Fruit fly (Drosophila melanogaster) whole organism, pupa: ENCODE results near the gene CG32117.

ENCODE experiments used
- CG10348 ChIP-seq: fragments of 200-800 bp; sonication (Bioruptor generic); IDR thresholded peaks from 2 replicates; pipeline ENCODE4 v1.3.6; 2022; ENCODE audit warnings: missing biosample characterization, missing genetic modification characterization
- CG12605 ChIP-seq: fragments of 200-800 bp; sonication (Bioruptor generic); IDR thresholded peaks from 2 replicates; pipeline ENCODE4 v1.3.6; 2022; ENCODE audit warnings: missing biosample characterization, missing genetic modification characterization
- CG13204 ChIP-seq: fragments of 200-800 bp; sonication (Bioruptor generic); optimal IDR thresholded peaks from 2 replicates; lab custom pipeline; 2018; ENCODE audit warnings: missing biosample characterization, mild to moderate bottlenecking, missing genetic modification characterization, moderate library complexity
- CG14655 ChIP-seq: fragments of 200-800 bp; sonication (Bioruptor generic); optimal IDR thresholded peaks from 3 replicates; lab custom pipeline; 2017; ENCODE audit warnings: mild to moderate bottlenecking, missing biosample characterization, missing genetic modification reagents, missing genetic modification characterization
- CG15710 ChIP-seq: fragments of 200-800 bp; sonication (Bioruptor generic); optimal IDR thresholded peaks from 2 replicates; lab custom pipeline; 2018; ENCODE audit warnings: missing biosample characterization, mild to moderate bottlenecking, missing genetic modification characterization, moderate library complexity
- CG17806 ChIP-seq: fragments of 200-800 bp; sonication (Bioruptor generic); optimal IDR thresholded peaks from 2 replicates; lab custom pipeline; 2018; ENCODE audit warnings: missing biosample characterization, mild to moderate bottlenecking, missing genetic modification characterization, moderate library complexity
- CG32121 ChIP-seq: fragments of 200-800 bp; sonication (Bioruptor generic); IDR thresholded peaks from 2 replicates; pipeline ENCODE4 v1.3.6; 2022; ENCODE audit warnings: missing biosample characterization, missing genetic modification characterization
- CG34367 ChIP-seq: fragments of 200-800 bp; sonication (Bioruptor generic); optimal IDR thresholded peaks from 2 replicates; lab custom pipeline; 2018; ENCODE audit warnings: missing biosample characterization, mild to moderate bottlenecking, missing genetic modification characterization
- CG4496 ChIP-seq: fragments of 200-800 bp; sonication (Bioruptor generic); IDR thresholded peaks from 3 replicates; pipeline ENCODE4 v1.3.6; 2022; ENCODE audit warnings: missing biosample characterization, missing genetic modification characterization
- CG8159 ChIP-seq: fragments of 200-800 bp; sonication (Bioruptor generic); optimal IDR thresholded peaks from 3 replicates; lab custom pipeline; 2018; ENCODE audit warnings: missing biosample characterization, mild to moderate bottlenecking, missing genetic modification characterization, moderate library complexity
- CG8301 ChIP-seq: fragments of 200-800 bp; sonication (Bioruptor generic); optimal IDR thresholded peaks from 2 replicates; lab custom pipeline; 2018; ENCODE audit warnings: missing biosample characterization, mild to moderate bottlenecking, missing genetic modification characterization
- CG9948 ChIP-seq: fragments of 200-800 bp; sonication (Bioruptor generic); optimal IDR thresholded peaks from 2 replicates; lab custom pipeline; 2018; ENCODE audit warnings: missing biosample characterization, mild to moderate bottlenecking, missing genetic modification characterization, moderate library complexity
- D1 ChIP-seq: fragments of 200-800 bp; sonication (Bioruptor generic); optimal IDR thresholded peaks from 2 replicates; lab custom pipeline; 2018; ENCODE audit warnings: missing biosample characterization, mild to moderate bottlenecking, missing genetic modification characterization, moderate library complexity
- EcR ChIP-seq: fragments of 200-800 bp; sonication (Bioruptor generic); optimal IDR thresholded peaks from 3 replicates; lab custom pipeline; 2019; ENCODE audit warnings: missing biosample characterization, missing genetic modification characterization, mild to moderate bottlenecking, moderate library complexity, missing genetic modification reagents
- Ets98B ChIP-seq: fragments of 200-800 bp; sonication (Bioruptor generic); IDR thresholded peaks from 2 replicates; pipeline ENCODE4 v1.3.6; 2022; ENCODE audit warnings: missing biosample characterization, missing genetic modification characterization
- Pif1A ChIP-seq: fragments of 200-800 bp; sonication (Bioruptor generic); optimal IDR thresholded peaks from 3 replicates; lab custom pipeline; 2016; ENCODE audit warnings: missing biosample characterization, missing genetic modification characterization
- Pif1B ChIP-seq: fragments of 200-800 bp; sonication (Bioruptor generic); optimal IDR thresholded peaks from 3 replicates; lab custom pipeline; 2016; ENCODE audit warnings: missing biosample characterization, missing genetic modification characterization
- Snoo ChIP-seq: fragments of 200-800 bp; sonication (Bioruptor generic); optimal IDR thresholded peaks from 3 replicates; lab custom pipeline; 2017; ENCODE audit warnings: missing biosample characterization, mild to moderate bottlenecking, missing genetic modification characterization, inconsistent platforms
- fd96Ca ChIP-seq: fragments of 200-800 bp; sonication (Bioruptor generic); IDR thresholded peaks from 3 replicates; pipeline ENCODE4 v1.3.6; 2022; ENCODE audit warnings: missing biosample characterization, missing genetic modification characterization
- gl ChIP-seq: fragments of 200-800 bp; sonication (Bioruptor generic); optimal IDR thresholded peaks from 2 replicates; lab custom pipeline; 2018; ENCODE audit warnings: missing biosample characterization, mild to moderate bottlenecking, missing genetic modification characterization
- rn ChIP-seq: fragments of 200-800 bp; sonication (Bioruptor generic); IDR thresholded peaks from 2 replicates; pipeline ENCODE4 v1.3.6; 2022; ENCODE audit warnings: missing biosample characterization, missing genetic modification characterization

CG32117 gene

DNA sequence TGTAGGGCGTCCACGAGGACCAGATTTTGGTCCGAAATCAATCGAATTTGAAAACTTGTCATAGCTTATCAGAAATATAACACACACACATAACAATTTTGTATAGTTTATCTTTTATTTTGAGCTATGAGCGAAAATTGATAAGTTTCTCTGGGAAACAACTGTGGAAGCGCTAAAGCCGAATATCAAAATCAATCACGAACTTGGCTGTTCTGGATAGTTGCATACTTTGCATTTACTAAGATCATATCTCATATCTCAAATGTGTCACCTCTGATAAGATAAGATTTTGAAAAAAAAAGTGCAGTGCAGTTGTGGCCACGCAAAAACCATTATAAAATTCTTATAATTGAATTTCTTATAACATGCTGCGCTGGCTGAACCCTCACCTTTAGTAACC lies at the start of gene CG32117:
Gene CG32117, minus strand, starts transcription at position 101 of the 400 bp plus-strand sequence.
- TF ChIP-seq Pif1B (GFP tag; lab: Kevin White, UChicago) (no peak), CG34367 (no peak), CG8159 (tag; lab: Kevin White, UChicago) (no peak), CG12605 (no peak), Ets98B (GFP tag; lab: Robert Waterston, UW) (no peak), EcR (GFP tag; lab: Kevin White, UChicago) (no peak), CG32121 (GFP tag; lab: Robert Waterston, UW) (no peak), CG15710 (no peak), CG13204 (no peak), CG14655 (GFP tag; lab: Kevin White, UChicago) (no peak), CG4496 (GFP tag; lab: Robert Waterston, UW) (no peak), CG9948 (no peak), CG8301 (tag; lab: Kevin White, UChicago) (no peak), CG17806 (tag; lab: Kevin White, UChicago) (no peak), fd96Ca (GFP tag; lab: Robert Waterston, UW) (no peak), CG10348 (GFP tag; lab: Robert Waterston, UW) (no peak), D1 (tag; lab: Kevin White, UChicago) (no peak), Pif1A (GFP tag; lab: Kevin White, UChicago) (no peak), Snoo (tag; lab: Kevin White, UChicago) (no peak)
- TF ChIP-seq, all 21 proteins: peak for 0

DNA sequence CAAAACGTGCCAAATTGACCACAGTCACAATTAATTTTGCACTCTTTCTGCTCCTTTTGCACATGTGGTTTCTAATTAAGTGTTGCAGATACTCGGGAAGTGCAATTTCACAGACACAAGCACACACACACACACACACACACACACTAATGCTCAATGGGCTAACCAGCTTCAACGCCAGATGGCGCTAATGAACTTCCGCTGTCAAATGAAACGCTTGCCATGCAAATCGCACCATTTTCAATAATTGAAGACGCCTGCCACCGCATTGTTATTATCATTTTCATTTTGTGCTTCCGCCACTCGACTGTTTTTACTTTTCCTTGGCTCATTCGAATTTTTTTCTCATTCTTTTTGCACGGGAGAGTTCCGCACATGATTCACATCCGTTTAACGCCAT lies 45.9 kb upstream of the CG32117 start:
- no peak for TF ChIP-seq fd96Ca (GFP tag; lab: Robert Waterston, UW)
- TF ChIP-seq CG15710, result no peak
- TF ChIP-seq gl (tag; lab: Kevin White, UChicago), result no peak
- TF ChIP-seq EcR (GFP tag; lab: Kevin White, UChicago), result no peak
- TF ChIP-seq CG34367, result no peak
- TF ChIP-seq CG14655 (GFP tag; lab: Kevin White, UChicago), result no peak
- no peak for TF ChIP-seq CG12605
- TF ChIP-seq Pif1A (GFP tag; lab: Kevin White, UChicago), result no peak
- no peak for TF ChIP-seq CG10348 (GFP tag; lab: Robert Waterston, UW)
- TF ChIP-seq, all 21 proteins: peak for 0

DNA sequence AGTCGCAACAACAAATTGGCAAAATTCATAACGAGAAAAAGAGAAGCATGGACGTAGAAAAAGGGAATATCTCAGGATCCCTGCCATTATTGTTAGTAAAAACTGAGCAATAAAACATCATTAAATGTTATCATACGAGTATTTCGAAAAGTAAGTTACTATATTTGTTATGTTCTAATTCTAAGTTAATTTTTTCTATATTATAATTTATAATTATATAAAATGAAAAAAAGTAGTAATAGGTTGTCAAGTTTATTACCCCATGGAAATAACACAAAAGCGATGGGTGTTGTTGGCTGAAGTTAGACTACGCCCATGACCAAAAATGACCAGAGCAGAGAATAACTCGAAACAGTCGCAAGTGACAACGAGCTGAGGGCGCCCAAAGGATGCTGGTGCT lies 11.9 kb upstream of the CG32117 start:
- TF ChIP-seq Snoo (tag; lab: Kevin White, UChicago) (peak; percentile 85), rn (GFP tag; lab: Robert Waterston, UW) (no peak), CG13204 (peak; percentile 63), Ets98B (GFP tag; lab: Robert Waterston, UW) (no peak), CG32121 (GFP tag; lab: Robert Waterston, UW) (no peak; the same call in 1 of the 2 replicates), CG15710 (peak; percentile 83), CG34367 (peak; percentile 62), EcR (GFP tag; lab: Kevin White, UChicago) (no peak), CG10348 (GFP tag; lab: Robert Waterston, UW) (no peak), CG8159 (tag; lab: Kevin White, UChicago) (peak; percentile 33), fd96Ca (GFP tag; lab: Robert Waterston, UW) (peak; percentile 35; the same call in 1 of the 3 replicates), CG9948 (peak; percentile 1)

DNA sequence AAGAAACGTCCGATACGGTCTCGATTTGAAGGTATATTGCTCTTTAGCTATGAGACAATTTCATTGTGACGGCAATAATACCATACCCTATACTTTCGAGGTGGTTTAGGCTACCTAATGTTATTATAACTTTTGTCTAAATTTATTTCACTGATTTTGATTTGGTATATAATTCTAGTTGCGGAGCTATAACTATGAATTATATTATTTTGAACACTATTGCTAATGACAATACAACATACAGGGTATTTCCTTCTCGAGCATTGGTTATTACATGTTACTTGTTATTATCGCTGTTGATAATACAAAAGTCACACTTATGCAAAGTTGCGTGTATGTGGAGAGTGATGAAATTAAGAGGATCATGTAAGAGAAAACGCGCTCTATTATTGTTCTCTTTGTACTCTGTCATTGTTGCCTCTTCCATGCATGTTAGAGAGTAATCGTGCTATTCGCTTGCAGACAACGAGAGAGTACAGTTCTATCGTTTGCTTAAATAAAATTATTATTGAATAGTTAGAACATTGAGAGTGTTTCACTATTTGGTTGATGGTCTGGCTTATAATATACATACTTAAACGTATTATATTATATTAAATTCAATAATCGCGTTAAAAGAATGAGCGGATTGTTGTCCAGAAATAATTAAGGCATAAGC lies 10.2 kb upstream of the CG32117 start, which contains the start of gene CG32115:
Gene CG32115, minus strand, starts transcription at position 38 of the 658 bp plus-strand sequence.
- TF ChIP-seq CG4496 (GFP tag; lab: Robert Waterston, UW), result peak; percentile 98
- peak; percentile 95 for TF ChIP-seq CG12605
- peak; percentile 93 for TF ChIP-seq CG14655 (GFP tag; lab: Kevin White, UChicago)
- peak; percentile 81 for TF ChIP-seq CG10348 (GFP tag; lab: Robert Waterston, UW)
- TF ChIP-seq EcR (GFP tag; lab: Kevin White, UChicago), result peak; percentile 74
- TF ChIP-seq D1 (tag; lab: Kevin White, UChicago), result peak; percentile 63
- TF ChIP-seq Pif1A (GFP tag; lab: Kevin White, UChicago), result peak; percentile 93
- peak; percentile 91 for TF ChIP-seq CG9948
- TF ChIP-seq Pif1B (GFP tag; lab: Kevin White, UChicago), result peak; percentile 92
- TF ChIP-seq CG34367, result peak; percentile 91
- peak; percentile 97 for TF ChIP-seq Ets98B (GFP tag; lab: Robert Waterston, UW)
- TF ChIP-seq CG8159 (tag; lab: Kevin White, UChicago), result peak; percentile 94
- TF ChIP-seq Snoo (tag; lab: Kevin White, UChicago), result peak; percentile 96
- TF ChIP-seq CG15710, result peak; percentile 94
- peak; percentile 69; the same call in 2 of the 3 replicates for TF ChIP-seq fd96Ca (GFP tag; lab: Robert Waterston, UW)
- peak; percentile 97 for TF ChIP-seq CG32121 (GFP tag; lab: Robert Waterston, UW)
- TF ChIP-seq CG8301 (tag; lab: Kevin White, UChicago), result peak; percentile 95
- TF ChIP-seq CG13204, result no peak
- TF ChIP-seq gl (tag; lab: Kevin White, UChicago), result peak; percentile 75
- TF ChIP-seq CG17806 (tag; lab: Kevin White, UChicago), result peak; percentile 94
- peak; percentile 91 for TF ChIP-seq rn (GFP tag; lab: Robert Waterston, UW)

DNA sequence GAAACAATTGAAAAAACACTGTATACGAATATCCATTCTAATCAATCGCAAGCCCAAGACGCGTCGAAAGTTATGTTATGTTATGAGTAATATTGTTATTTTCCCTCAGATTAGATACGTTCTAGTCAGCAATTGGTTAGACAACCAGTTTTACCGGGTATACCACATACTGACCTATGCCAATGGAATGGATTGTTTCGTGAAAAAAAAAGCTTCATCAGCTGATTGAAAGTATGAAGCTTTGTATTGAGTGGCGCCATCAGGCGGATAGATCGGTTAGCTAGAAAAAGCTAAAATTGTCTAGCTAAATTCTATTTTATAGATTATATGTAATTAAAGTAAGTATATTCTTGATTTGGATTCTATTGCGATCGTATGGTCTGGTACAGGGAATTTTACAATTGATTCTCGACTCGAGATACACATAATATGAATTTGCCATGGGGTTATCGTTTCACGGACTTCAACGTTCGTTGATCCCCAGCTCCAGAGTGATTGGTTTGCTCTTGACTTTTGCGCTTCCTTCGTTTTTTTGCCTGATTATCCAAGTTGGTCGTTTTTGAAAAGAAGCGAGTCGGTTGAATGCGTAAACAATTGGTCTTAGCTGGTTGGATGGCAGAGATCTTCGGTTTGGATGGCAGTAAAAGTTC lies 807 bp downstream of the CG32117 start, which contains the start of gene CG12520:
Gene CG12520, minus strand, starts transcription at position 159 of the 650 bp plus-strand sequence.
- TF ChIP-seq gl (tag; lab: Kevin White, UChicago) (no peak), CG8159 (tag; lab: Kevin White, UChicago) (no peak), CG10348 (GFP tag; lab: Robert Waterston, UW) (no peak), EcR (GFP tag; lab: Kevin White, UChicago) (peak; percentile 66), CG8301 (tag; lab: Kevin White, UChicago) (no peak)
